Fruit fly (Drosophila melanogaster) whole organism, pupa: Measurements from ENCODE around the gene gnu.

Source experiments
- CG10348 ChIP-seq: fragments of 200-800 bp; sonication (Bioruptor generic); IDR thresholded peaks from 2 replicates; pipeline ENCODE4 v1.3.6; 2022; ENCODE audit warnings: missing biosample characterization, missing genetic modification characterization
- CG12605 ChIP-seq: fragments of 200-800 bp; sonication (Bioruptor generic); IDR thresholded peaks from 2 replicates; pipeline ENCODE4 v1.3.6; 2022; ENCODE audit warnings: missing biosample characterization, missing genetic modification characterization
- CG13204 ChIP-seq: fragments of 200-800 bp; sonication (Bioruptor generic); optimal IDR thresholded peaks from 2 replicates; lab custom pipeline; 2018; ENCODE audit warnings: missing biosample characterization, mild to moderate bottlenecking, missing genetic modification characterization, moderate library complexity
- CG14655 ChIP-seq: fragments of 200-800 bp; sonication (Bioruptor generic); optimal IDR thresholded peaks from 3 replicates; lab custom pipeline; 2017; ENCODE audit warnings: mild to moderate bottlenecking, missing biosample characterization, missing genetic modification reagents, missing genetic modification characterization
- CG15710 ChIP-seq: fragments of 200-800 bp; sonication (Bioruptor generic); optimal IDR thresholded peaks from 2 replicates; lab custom pipeline; 2018; ENCODE audit warnings: missing biosample characterization, mild to moderate bottlenecking, missing genetic modification characterization, moderate library complexity
- CG17806 ChIP-seq: fragments of 200-800 bp; sonication (Bioruptor generic); optimal IDR thresholded peaks from 2 replicates; lab custom pipeline; 2018; ENCODE audit warnings: missing biosample characterization, mild to moderate bottlenecking, missing genetic modification characterization, moderate library complexity
- CG32121 ChIP-seq: fragments of 200-800 bp; sonication (Bioruptor generic); IDR thresholded peaks from 2 replicates; pipeline ENCODE4 v1.3.6; 2022; ENCODE audit warnings: missing biosample characterization, missing genetic modification characterization
- CG34367 ChIP-seq: fragments of 200-800 bp; sonication (Bioruptor generic); optimal IDR thresholded peaks from 2 replicates; lab custom pipeline; 2018; ENCODE audit warnings: missing biosample characterization, mild to moderate bottlenecking, missing genetic modification characterization
- CG4496 ChIP-seq: fragments of 200-800 bp; sonication (Bioruptor generic); IDR thresholded peaks from 3 replicates; pipeline ENCODE4 v1.3.6; 2022; ENCODE audit warnings: missing biosample characterization, missing genetic modification characterization
- CG8159 ChIP-seq: fragments of 200-800 bp; sonication (Bioruptor generic); optimal IDR thresholded peaks from 3 replicates; lab custom pipeline; 2018; ENCODE audit warnings: missing biosample characterization, mild to moderate bottlenecking, missing genetic modification characterization, moderate library complexity
- CG8301 ChIP-seq: fragments of 200-800 bp; sonication (Bioruptor generic); optimal IDR thresholded peaks from 2 replicates; lab custom pipeline; 2018; ENCODE audit warnings: missing biosample characterization, mild to moderate bottlenecking, missing genetic modification characterization
- CG9948 ChIP-seq: fragments of 200-800 bp; sonication (Bioruptor generic); optimal IDR thresholded peaks from 2 replicates; lab custom pipeline; 2018; ENCODE audit warnings: missing biosample characterization, mild to moderate bottlenecking, missing genetic modification characterization, moderate library complexity
- D1 ChIP-seq: fragments of 200-800 bp; sonication (Bioruptor generic); optimal IDR thresholded peaks from 2 replicates; lab custom pipeline; 2018; ENCODE audit warnings: missing biosample characterization, mild to moderate bottlenecking, missing genetic modification characterization, moderate library complexity
- EcR ChIP-seq: fragments of 200-800 bp; sonication (Bioruptor generic); optimal IDR thresholded peaks from 3 replicates; lab custom pipeline; 2019; ENCODE audit warnings: missing biosample characterization, missing genetic modification characterization, mild to moderate bottlenecking, moderate library complexity, missing genetic modification reagents
- Ets98B ChIP-seq: fragments of 200-800 bp; sonication (Bioruptor generic); IDR thresholded peaks from 2 replicates; pipeline ENCODE4 v1.3.6; 2022; ENCODE audit warnings: missing biosample characterization, missing genetic modification characterization
- Pif1A ChIP-seq: fragments of 200-800 bp; sonication (Bioruptor generic); optimal IDR thresholded peaks from 3 replicates; lab custom pipeline; 2016; ENCODE audit warnings: missing biosample characterization, missing genetic modification characterization
- Pif1B ChIP-seq: fragments of 200-800 bp; sonication (Bioruptor generic); optimal IDR thresholded peaks from 3 replicates; lab custom pipeline; 2016; ENCODE audit warnings: missing biosample characterization, missing genetic modification characterization
- Snoo ChIP-seq: fragments of 200-800 bp; sonication (Bioruptor generic); optimal IDR thresholded peaks from 3 replicates; lab custom pipeline; 2017; ENCODE audit warnings: missing biosample characterization, mild to moderate bottlenecking, missing genetic modification characterization, inconsistent platforms
- fd96Ca ChIP-seq: fragments of 200-800 bp; sonication (Bioruptor generic); IDR thresholded peaks from 3 replicates; pipeline ENCODE4 v1.3.6; 2022; ENCODE audit warnings: missing biosample characterization, missing genetic modification characterization
- gl ChIP-seq: fragments of 200-800 bp; sonication (Bioruptor generic); optimal IDR thresholded peaks from 2 replicates; lab custom pipeline; 2018; ENCODE audit warnings: missing biosample characterization, mild to moderate bottlenecking, missing genetic modification characterization
- rn ChIP-seq: fragments of 200-800 bp; sonication (Bioruptor generic); IDR thresholded peaks from 2 replicates; pipeline ENCODE4 v1.3.6; 2022; ENCODE audit warnings: missing biosample characterization, missing genetic modification characterization

Gene gnu

dm6 chr3L:14803236-14803635, at the start of gene gnu:
Gene gnu (minus strand): TSS chr3L:14803360.
- TF ChIP-seq CG12605 (GFP tag; lab: Robert Waterston, UW) (no peak), CG14655 (no peak), CG32121 (GFP tag; lab: Robert Waterston, UW) (no peak), Pif1A (GFP tag; lab: Kevin White, UChicago) (no peak), CG13204 (GFP tag; lab: Kevin White, UChicago) (no peak), Snoo (no peak)

DNA sequence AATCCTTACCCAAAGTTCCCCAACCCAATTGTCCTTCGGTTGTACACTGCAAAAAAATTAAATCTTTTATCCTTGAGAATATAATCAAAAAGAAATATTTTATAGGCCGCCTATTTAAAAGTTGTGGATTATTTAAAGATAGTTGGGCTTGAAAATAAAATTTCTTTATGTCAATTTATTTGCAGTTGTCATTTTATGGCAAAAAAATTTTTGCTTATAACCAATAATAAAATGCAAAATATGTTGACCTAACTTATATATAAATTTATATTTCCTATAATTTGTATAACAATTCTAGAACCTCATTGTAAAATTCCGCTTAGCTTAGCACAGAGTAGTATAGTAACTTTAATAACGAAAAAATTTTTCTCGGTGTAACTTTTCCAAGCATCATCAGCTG, 44.3 kb upstream of the gnu start:
- peak; percentile 6 for TF ChIP-seq CG9948 (tag; lab: Kevin White, UChicago)
- no peak for TF ChIP-seq CG14655
- TF ChIP-seq CG13204 (GFP tag; lab: Kevin White, UChicago): no peak
- TF ChIP-seq Ets98B: no peak
- peak; percentile 27 for TF ChIP-seq CG8159 (tag; lab: Kevin White, UChicago)
- no peak for TF ChIP-seq fd96Ca
- TF ChIP-seq CG32121 (GFP tag; lab: Robert Waterston, UW): no peak
- TF ChIP-seq CG4496 (GFP tag; lab: Robert Waterston, UW): no peak
- TF ChIP-seq Pif1B: no peak
- no peak for TF ChIP-seq CG8301 (tag; lab: Kevin White, UChicago)
- TF ChIP-seq gl (tag; lab: Kevin White, UChicago): no peak
- no peak for TF ChIP-seq EcR (GFP tag; lab: Kevin White, UChicago)
- no peak for TF ChIP-seq CG17806 (tag; lab: Kevin White, UChicago)
- no peak for TF ChIP-seq Pif1A (GFP tag; lab: Kevin White, UChicago)

DNA sequence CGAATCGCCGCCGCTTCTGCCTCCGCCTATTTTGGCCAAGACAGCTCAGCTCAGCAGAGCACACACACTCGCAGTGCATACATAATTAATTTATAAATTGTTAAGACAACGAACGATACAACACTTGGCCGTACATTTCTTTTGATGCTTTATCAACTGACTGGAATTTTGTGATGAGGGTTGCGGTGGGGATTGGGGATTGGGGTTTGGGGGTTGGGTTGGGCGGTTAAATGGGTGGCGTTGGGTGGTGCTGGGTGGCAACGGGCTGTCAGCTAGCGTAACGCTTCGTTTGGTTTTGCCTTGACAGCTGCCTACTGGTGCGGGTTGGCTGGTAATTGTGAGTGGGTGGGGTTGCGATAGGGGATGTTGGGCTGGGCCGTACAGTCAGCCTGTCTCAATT, 19.2 kb upstream of the gnu start:
- TF ChIP-seq Pif1A (GFP tag; lab: Kevin White, UChicago) (no peak), CG32121 (GFP tag; lab: Robert Waterston, UW) (no peak), gl (tag; lab: Kevin White, UChicago) (no peak), CG9948 (tag; lab: Kevin White, UChicago) (no peak), CG10348 (GFP tag; lab: Robert Waterston, UW) (no peak)

dm6 chr3L:14821133-14821532, 18.0 kb upstream of the gnu start:
- TF ChIP-seq rn (GFP tag; lab: Robert Waterston, UW) (no peak), CG8301 (tag; lab: Kevin White, UChicago) (no peak), CG10348 (GFP tag; lab: Robert Waterston, UW) (no peak), CG4496 (GFP tag; lab: Robert Waterston, UW) (no peak), CG15710 (tag; lab: Kevin White, UChicago) (no peak), D1 (tag; lab: Kevin White, UChicago) (no peak), CG13204 (GFP tag; lab: Kevin White, UChicago) (no peak), EcR (GFP tag; lab: Kevin White, UChicago) (no peak), fd96Ca (no peak), Pif1B (no peak), CG17806 (tag; lab: Kevin White, UChicago) (no peak), CG12605 (GFP tag; lab: Robert Waterston, UW) (no peak), CG34367 (tag; lab: Kevin White, UChicago) (no peak), CG32121 (GFP tag; lab: Robert Waterston, UW) (no peak), gl (tag; lab: Kevin White, UChicago) (no peak), CG8159 (tag; lab: Kevin White, UChicago) (no peak)

dm6 chr3L:14816666-14817065, 13.5 kb upstream of the gnu start:
- TF ChIP-seq CG14655: peak; percentile 52
- peak; percentile 38 for TF ChIP-seq CG8159 (tag; lab: Kevin White, UChicago)
- TF ChIP-seq CG12605 (GFP tag; lab: Robert Waterston, UW): no peak
- peak; percentile 37 for TF ChIP-seq CG8301 (tag; lab: Kevin White, UChicago)
- TF ChIP-seq CG9948 (tag; lab: Kevin White, UChicago): peak; percentile 43
- peak; percentile 15 for TF ChIP-seq CG15710 (tag; lab: Kevin White, UChicago)
- peak; percentile 9 for TF ChIP-seq CG17806 (tag; lab: Kevin White, UChicago)
- TF ChIP-seq Pif1B: no peak

- TF ChIP-seq Snoo (no peak), CG32121 (GFP tag; lab: Robert Waterston, UW) (0 out of 2 replicates have a peak, but pooled peaks have one; percentile 8), CG12605 (GFP tag; lab: Robert Waterston, UW) (peak; percentile 51; the same call in 1 of the 2 replicates), Ets98B (peak; percentile 26; the same call in 1 of the 2 replicates)
Observed at dm6 chr3L:14804724-14805221, 1.6 kb upstream of the gnu start, which contains the start of gene CG17839. Gene CG17839 (plus strand): TSS chr3L:14805136.
